Worm (Caenorhabditis elegans): ENCODE measurements around the gene lido-12.

DNA sequence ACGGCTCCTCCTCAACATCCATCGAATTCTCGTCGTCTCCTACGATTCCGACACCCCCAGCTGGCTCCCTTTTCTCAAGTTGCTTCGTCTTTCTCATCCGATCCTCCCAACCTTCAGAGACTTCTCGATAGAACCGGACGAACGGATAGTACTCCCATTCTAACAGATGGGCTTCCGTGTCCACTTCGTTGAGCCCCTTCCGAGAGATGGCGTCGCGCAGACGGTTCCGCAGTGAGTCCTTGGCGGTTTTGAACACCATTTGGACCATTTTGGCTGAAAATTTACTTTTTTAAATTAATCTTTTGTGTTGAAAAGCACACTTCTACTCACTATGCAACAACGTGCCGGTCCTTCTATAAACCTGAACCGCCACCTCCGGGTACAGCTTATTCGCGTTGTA lies 48.1 kb downstream of the lido-12 start:
- TF ChIP-seq lin-39 (tag; optimal IDR thresholded peaks at IDR 0.05) (no peak), daf-19 (GFP tag; conservative IDR thresholded peaks at IDR 0.05) (no peak), php-3 (GFP tag; IDR thresholded peaks at IDR 0.05) (no peak), nhr-237 (tag; optimal IDR thresholded peaks at IDR 0.05) (no peak)

All from whole organism, L4 larva.